Worm (Caenorhabditis elegans) whole organism, L4 larva: ENCODE data around the gene dyf-19.

Source experiments
- ceh-32 ChIP-seq: sonication (generic microtip); optimal IDR thresholded peaks from 2 replicates; lab custom pipeline; 2016; ENCODE audit warnings: mild to moderate bottlenecking, missing genetic modification characterization, missing compliant biosample characterization; ENCODE audit not compliant: poor library complexity
- mdl-1 ChIP-seq, 2 experiments: fragments of 150-350 bp in 1 of 2; sonication (generic microtip) in 1 of 2; optimal IDR thresholded peaks; 2 replicates each; lab custom pipeline; 2014 to 2017; ENCODE audit warnings: missing biosample characterization in 2 of 2, missing genetic modification characterization in 2 of 2
- nhr-10 ChIP-seq: fragments of 150-350 bp; optimal IDR thresholded peaks from 2 replicates; lab custom pipeline; 2014; ENCODE audit warnings: missing biosample characterization, missing genetic modification characterization
- nhr-28 ChIP-seq: fragments of 150-350 bp; optimal IDR thresholded peaks from 2 replicates; lab custom pipeline; 2014; ENCODE audit warnings: missing biosample characterization, missing genetic modification characterization
- unc-62 ChIP-seq, 3 experiments: fragments of 150-350 bp in 1 of 3; sonication (generic microtip); optimal IDR thresholded peaks in 2 of 3; peaks in 1 of 3; 1 replicate in 1 of 3; 2 replicates in 2 of 3; lab custom pipeline; 2014 to 2017; ENCODE audit warnings: missing biosample characterization in 3 of 3, missing genetic modification characterization in 3 of 3, missing genetic modification reagents in 3 of 3, missing genotype in 1 of 3

- no peak for TF ChIP-seq ceh-32 (tag; lab: Kevin White, UChicago)
- no peak for TF ChIP-seq nhr-28 (tag; lab: Kevin White, UChicago)
- no peak for TF ChIP-seq nhr-10
- no peak for TF ChIP-seq unc-62 (GFP tag; optimal IDR thresholded peaks at IDR 0.05 in 1 of 2; lab: Kevin White, UChicago)
- no peak for TF ChIP-seq unc-62 (tag; optimal IDR thresholded peaks at IDR 0.05; lab: Kevin White, UChicago)
- no peak for TF ChIP-seq mdl-1 (tag; optimal IDR thresholded peaks at IDR 0.05; lab: Kevin White, UChicago)
Measured at ce11 chrV:19629973-19630372, 5.1 kb downstream of the dyf-19 start.
